Worm (Caenorhabditis elegans) whole organism, L4 larva: Measurements from ENCODE around the gene srg-5.

Experiments
- lir-3 ChIP-seq: sonication (generic microtip); optimal IDR thresholded peaks from 2 replicates; lab custom pipeline; 2016; ENCODE audit warnings: mild to moderate bottlenecking, missing genetic modification characterization, missing compliant biosample characterization
- nhr-6 ChIP-seq: fragments of 150-350 bp; optimal IDR thresholded peaks from 2 replicates; lab custom pipeline; 2014; ENCODE audit warnings: missing biosample characterization, missing genetic modification characterization
- skn-1 ChIP-seq: fragments of 150-350 bp; optimal IDR thresholded peaks from 2 replicates; lab custom pipeline; 2014; ENCODE audit warnings: missing biosample characterization, missing genetic modification characterization
- ztf-11 ChIP-seq: fragments of 150-350 bp; optimal IDR thresholded peaks from 2 replicates; lab custom pipeline; 2014; ENCODE audit warnings: missing biosample characterization, missing genetic modification characterization

- no peak for TF ChIP-seq lir-3
- no peak for TF ChIP-seq skn-1 (tag; lab: Kevin White, UChicago)
- TF ChIP-seq ztf-11 = no peak
- TF ChIP-seq nhr-6 = no peak
Measured at ce11 chrIII:6290469-6291182, 26.3 kb upstream of the srg-5 start.
